Fruit fly (Drosophila melanogaster): ENCODE results near the gene holn1.

holn1 gene

dm6 chr2L:10408122-10408576, 27.6 kb upstream of the holn1 start, which contains the start of the genes Ip259 and RpS27A:
Gene Ip259, plus strand, starts transcription at chr2L:10408352.
Gene RpS27A, plus strand, starts transcription at chr2L:10408352.
- TF ChIP-seq Crg-1 (GFP tag; optimal IDR thresholded peaks at IDR 0.05) (peak; percentile 83), bab1 (GFP tag; optimal IDR thresholded peaks at IDR 0.05) (peak; percentile 73), tj (GFP tag; optimal IDR thresholded peaks at IDR 0.05) (peak; percentile 53), CG5204 (GFP tag; optimal IDR thresholded peaks at IDR 0.05) (no peak), cic (GFP tag; optimal IDR thresholded peaks at IDR 0.05) (no peak), kay (GFP tag; ENCODE audit: borderline replicate concordance) (peak; percentile 54), Mnt (GFP tag; optimal IDR thresholded peaks at IDR 0.05) (peak; percentile 90), Hr96 (GFP tag; optimal IDR thresholded peaks at IDR 0.05) (no peak), CG11617 (GFP tag; optimal IDR thresholded peaks at IDR 0.05) (peak; percentile 86), pad (GFP tag; optimal IDR thresholded peaks at IDR 0.05) (peak; percentile 64), cnc (optimal IDR thresholded peaks at IDR 0.05) (no peak), ovo (GFP tag; optimal IDR thresholded peaks at IDR 0.05) (no peak), CG7101 (tag; optimal IDR thresholded peaks at IDR 0.05) (peak; percentile 87), CG7045 (GFP tag; optimal IDR thresholded peaks at IDR 0.05) (peak; percentile 80), CG33017 (tag; optimal IDR thresholded peaks at IDR 0.05) (peak; percentile 59), CG12768 (GFP tag; optimal IDR thresholded peaks at IDR 0.05) (peak; percentile 80), Clk (GFP tag; optimal IDR thresholded peaks at IDR 0.05) (peak; percentile 74), CG1620 (GFP tag; optimal IDR thresholded peaks at IDR 0.05) (peak; percentile 83), toe (GFP tag; optimal IDR thresholded peaks at IDR 0.05) (no peak), CG14711 (tag; optimal IDR thresholded peaks at IDR 0.05) (peak; percentile 60)

DNA sequence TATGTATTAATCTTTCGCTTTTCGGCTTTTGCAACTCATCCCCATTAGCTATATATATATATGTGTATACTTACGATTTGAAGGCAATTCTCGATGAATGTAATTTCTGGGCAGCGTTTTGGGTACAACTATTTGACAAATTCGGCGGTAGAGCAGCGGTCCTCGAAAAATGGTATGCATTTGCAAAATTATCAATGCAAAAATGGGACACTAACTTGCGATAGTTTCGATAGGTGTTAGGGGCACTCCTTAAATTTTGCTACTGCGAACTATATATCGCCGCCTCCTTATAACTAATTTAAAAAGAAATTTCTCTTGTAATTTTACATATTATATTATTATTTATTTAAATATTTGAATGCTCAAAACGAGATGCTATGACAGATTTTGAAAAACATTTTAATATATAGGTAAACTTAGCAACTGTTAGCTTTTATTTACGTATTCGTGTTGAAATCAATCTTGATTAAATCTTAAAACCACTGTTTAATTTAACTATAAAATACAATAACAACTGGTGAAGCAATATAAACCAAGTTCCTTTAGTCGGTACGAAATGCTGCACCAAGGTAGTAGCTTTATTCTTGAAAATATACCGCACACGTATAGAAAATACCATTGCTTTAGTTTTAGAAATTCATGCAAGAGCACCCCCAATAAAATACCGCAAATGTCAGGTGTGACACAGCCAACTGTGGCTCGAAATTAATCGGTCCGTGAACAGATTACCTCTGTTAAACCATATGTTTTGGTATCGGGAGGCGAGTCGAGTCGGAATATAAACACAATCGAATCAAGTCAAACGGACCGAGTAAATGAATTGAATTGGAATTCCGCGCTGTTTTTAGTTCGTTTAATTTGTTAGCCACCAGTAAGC, 22.3 kb upstream of the holn1 start, which contains the start of the genes CG5355 and Klp31E:
CG5355 (minus strand) TSS at position 213 of the 877 bp plus-strand sequence.
Klp31E (plus strand) TSS at position 767 of the 877 bp plus-strand sequence.
- no peak for TF ChIP-seq Hr96 (GFP tag; optimal IDR thresholded peaks at IDR 0.05)
- no peak for TF ChIP-seq kay (GFP tag; ENCODE audit: borderline replicate concordance)
- no peak for TF ChIP-seq CG5204 (GFP tag; optimal IDR thresholded peaks at IDR 0.05)
- TF ChIP-seq CG1620 (GFP tag; optimal IDR thresholded peaks at IDR 0.05), result peak; percentile 46
- TF ChIP-seq CG12768 (GFP tag; optimal IDR thresholded peaks at IDR 0.05), result peak; percentile 61
- TF ChIP-seq bab1 (GFP tag; optimal IDR thresholded peaks at IDR 0.05), result no peak
- peak; percentile 33 for TF ChIP-seq Mnt (GFP tag; optimal IDR thresholded peaks at IDR 0.05)
- TF ChIP-seq CG33017 (tag; optimal IDR thresholded peaks at IDR 0.05), result peak; percentile 41
- peak; percentile 39 for TF ChIP-seq tj (GFP tag; optimal IDR thresholded peaks at IDR 0.05)
- TF ChIP-seq CG7101 (tag; optimal IDR thresholded peaks at IDR 0.05), result peak; percentile 60
- TF ChIP-seq ovo (GFP tag; optimal IDR thresholded peaks at IDR 0.05), result no peak
- peak; percentile 78 for TF ChIP-seq CG11617 (GFP tag; optimal IDR thresholded peaks at IDR 0.05)
- TF ChIP-seq cnc (optimal IDR thresholded peaks at IDR 0.05), result peak in 1 of 2 experiments; percentile 37
- no peak for TF ChIP-seq toe (GFP tag; optimal IDR thresholded peaks at IDR 0.05)
- TF ChIP-seq Clk (GFP tag; optimal IDR thresholded peaks at IDR 0.05), result peak; percentile 31
- peak; percentile 64 for TF ChIP-seq CG7045 (GFP tag; optimal IDR thresholded peaks at IDR 0.05)
- no peak for TF ChIP-seq Crg-1 (GFP tag; optimal IDR thresholded peaks at IDR 0.05)
- no peak for TF ChIP-seq cic (GFP tag; optimal IDR thresholded peaks at IDR 0.05)
- TF ChIP-seq CG14711 (tag; optimal IDR thresholded peaks at IDR 0.05), result peak; percentile 47
- TF ChIP-seq pad (GFP tag; optimal IDR thresholded peaks at IDR 0.05), result peak; percentile 52

- TF ChIP-seq CG1620 (GFP tag; optimal IDR thresholded peaks at IDR 0.05) (no peak), kay (GFP tag; ENCODE audit: borderline replicate concordance) (peak; percentile 94), Crg-1 (GFP tag; optimal IDR thresholded peaks at IDR 0.05) (no peak), cic (GFP tag; optimal IDR thresholded peaks at IDR 0.05) (no peak), ovo (GFP tag; optimal IDR thresholded peaks at IDR 0.05) (no peak), toe (GFP tag; optimal IDR thresholded peaks at IDR 0.05) (no peak), Clk (GFP tag; optimal IDR thresholded peaks at IDR 0.05) (no peak), Mnt (GFP tag; optimal IDR thresholded peaks at IDR 0.05) (peak; percentile 16)
Measured at dm6 chr2L:10418981-10419380, 16.8 kb upstream of the holn1 start, which contains the start of gene RfC3. Gene RfC3, plus strand, starts transcription at chr2L:10419190.

DNA sequence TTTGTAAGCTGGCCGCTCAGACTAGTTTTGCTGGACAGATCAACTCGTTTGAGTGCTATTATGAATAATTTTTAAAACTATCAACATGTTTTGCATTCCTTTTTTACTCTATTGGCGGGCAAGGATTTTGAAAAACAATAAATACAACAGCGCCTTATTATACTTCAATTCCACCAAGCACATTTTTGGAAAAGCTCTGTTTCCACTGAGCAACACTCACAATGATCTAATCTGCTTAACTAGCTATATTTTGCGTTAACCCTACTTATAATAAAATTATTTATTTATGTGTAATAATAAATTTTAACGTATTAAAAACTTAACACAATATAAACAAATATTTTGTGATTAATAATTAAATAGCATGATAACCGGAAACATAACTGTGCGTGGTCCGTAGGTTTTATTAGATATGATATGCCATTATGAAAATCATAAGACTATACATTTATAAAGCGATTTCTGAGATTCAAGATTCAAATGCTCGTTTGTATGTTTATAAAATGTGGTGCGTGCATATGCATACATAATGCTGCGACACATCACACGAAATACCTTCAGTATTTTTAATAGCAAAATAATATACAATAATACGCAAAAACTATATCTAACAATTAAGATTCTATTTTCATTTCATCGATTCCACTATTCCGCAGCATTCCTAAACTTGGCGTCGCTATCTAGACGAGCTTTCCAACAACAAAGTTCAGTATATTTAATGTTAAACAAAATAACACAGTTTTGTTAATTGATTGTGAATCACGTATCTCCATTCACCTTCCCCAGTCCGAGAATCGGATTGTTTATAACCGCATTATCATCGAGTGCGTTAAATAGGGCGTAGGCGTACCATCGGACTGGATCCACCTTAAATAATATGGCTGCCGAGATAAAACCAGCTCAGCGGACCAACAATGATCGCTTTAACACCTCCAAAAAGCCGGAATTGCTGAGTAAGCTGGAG, 12.9 kb upstream of the holn1 start, which contains the start of the genes pie and Wdfy2:
pie (minus strand) TSS at position 138 of the 964 bp plus-strand sequence.
Wdfy2 (plus strand) TSS at position 649 of the 964 bp plus-strand sequence.
- TF ChIP-seq tj (GFP tag; optimal IDR thresholded peaks at IDR 0.05) (peak; percentile 88), bab1 (GFP tag; optimal IDR thresholded peaks at IDR 0.05) (peak; percentile 4), CG33017 (tag; optimal IDR thresholded peaks at IDR 0.05) (no peak), kay (GFP tag; ENCODE audit: borderline replicate concordance) (peak; percentile 68)

DNA sequence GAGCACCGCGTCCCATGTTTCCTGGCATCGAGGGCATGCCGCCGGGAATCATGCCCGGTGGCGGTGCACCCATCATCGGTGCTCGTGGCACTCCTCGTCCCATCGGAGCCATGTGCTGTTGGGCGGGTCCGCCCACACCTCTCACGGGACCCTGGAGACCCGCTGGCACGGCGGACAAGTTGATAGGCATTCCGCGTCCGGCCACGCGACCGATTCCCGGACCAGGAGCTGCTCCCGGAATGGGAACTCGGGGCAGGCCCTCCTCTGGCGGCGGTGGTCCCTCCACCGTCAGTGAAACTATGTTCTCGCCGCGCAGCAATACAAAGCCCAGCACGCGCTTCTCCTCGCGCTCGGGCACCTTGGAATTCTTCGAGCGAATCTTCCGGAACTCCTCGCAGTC, 10.2 kb upstream of the holn1 start:
- TF ChIP-seq bab1 (GFP tag; optimal IDR thresholded peaks at IDR 0.05), result no peak

All from whole organism, adult.